Worm (Caenorhabditis elegans) whole organism, L2 larva: Measurements from ENCODE around the gene T25F10.1.

Source experiments
- C34F6.9 ChIP-seq: fragments of 150-350 bp; optimal IDR thresholded peaks from 2 replicates; lab custom pipeline; 2014; ENCODE audit warnings: missing biosample characterization, missing genetic modification characterization
- R02D3.7 ChIP-seq: fragments of 150-350 bp; optimal IDR thresholded peaks from 2 replicates; lab custom pipeline; 2014; ENCODE audit warnings: missing biosample characterization, missing genetic modification characterization
- ceh-82 ChIP-seq: fragments of 150-350 bp; optimal IDR thresholded peaks from 2 replicates; lab custom pipeline; 2014; ENCODE audit warnings: missing biosample characterization, missing genetic modification characterization
- elt-1 ChIP-seq: fragments of 150-350 bp; optimal IDR thresholded peaks from 2 replicates; lab custom pipeline; 2014; ENCODE audit warnings: missing biosample characterization, missing genetic modification characterization
- fos-1 ChIP-seq: fragments of 150-350 bp; optimal IDR thresholded peaks from 2 replicates; lab custom pipeline; 2014; ENCODE audit warnings: missing biosample characterization, missing genetic modification characterization
- lin-11 ChIP-seq: fragments of 150-350 bp; sonication (generic microtip); optimal IDR thresholded peaks from 2 replicates; lab custom pipeline; 2014; ENCODE audit warnings: missing biosample characterization, missing genetic modification characterization, inconsistent platforms, mixed read lengths
- mdl-1 ChIP-seq, 2 experiments: fragments of 150-350 bp in 1 of 2; sonication (generic microtip) in 1 of 2; optimal IDR thresholded peaks; 2 replicates each; lab custom pipeline; 2017; ENCODE audit warnings: missing biosample characterization in 2 of 2, missing genetic modification characterization in 2 of 2
- nhr-10 ChIP-seq: sonication (generic microtip); optimal IDR thresholded peaks from 2 replicates; lab custom pipeline; 2017; ENCODE audit warnings: missing biosample characterization, missing genetic modification characterization
- nhr-12 ChIP-seq: fragments of 150-350 bp; optimal IDR thresholded peaks from 2 replicates; lab custom pipeline; 2014; ENCODE audit warnings: missing biosample characterization, missing genetic modification characterization
- nhr-129 ChIP-seq: fragments of 150-350 bp; optimal IDR thresholded peaks from 2 replicates; lab custom pipeline; 2014; ENCODE audit warnings: missing biosample characterization, missing genetic modification characterization
- nhr-237 ChIP-seq: fragments of 150-350 bp; optimal IDR thresholded peaks from 2 replicates; lab custom pipeline; 2014; ENCODE audit warnings: missing biosample characterization, missing genetic modification characterization
- peb-1 ChIP-seq: fragments of 150-350 bp; optimal IDR thresholded peaks from 2 replicates; lab custom pipeline; 2014; ENCODE audit warnings: missing biosample characterization, missing genetic modification characterization
- unc-39 ChIP-seq: fragments of 150-350 bp; optimal IDR thresholded peaks from 2 replicates; lab custom pipeline; 2014; ENCODE audit warnings: missing biosample characterization, missing genetic modification characterization

T25F10.1 gene

ce11 chrV:6808962-6809361 lies 40.7 kb downstream of the T25F10.1 start, which contains the start of gene dmsr-16:
Gene dmsr-16, minus strand, starts transcription at chrV:6809062.
- TF ChIP-seq C34F6.9 (tag; lab: Kevin White, UChicago) (no peak), nhr-129 (no peak), nhr-237 (tag; lab: Kevin White, UChicago) (no peak), fos-1 (tag; lab: Kevin White, UChicago) (no peak), unc-39 (tag; lab: Kevin White, UChicago) (no peak), peb-1 (tag; lab: Kevin White, UChicago) (no peak), nhr-10 (tag; lab: Kevin White, UChicago) (no peak), nhr-12 (tag; lab: Kevin White, UChicago) (no peak)

- TF ChIP-seq elt-1 (tag; lab: Kevin White, UChicago) = no peak
- peak; percentile 93 for TF ChIP-seq fos-1 (tag; lab: Kevin White, UChicago)
These were observed 41.8 kb downstream of the T25F10.1 start for ce11 chrV:6810091-6810490.

ce11 chrV:6811863-6812262 lies 43.6 kb downstream of the T25F10.1 start:
- no peak for TF ChIP-seq R02D3.7
- TF ChIP-seq fos-1 (tag; lab: Kevin White, UChicago) = peak; percentile 91
- no peak for TF ChIP-seq elt-1 (tag; lab: Kevin White, UChicago)

DNA sequence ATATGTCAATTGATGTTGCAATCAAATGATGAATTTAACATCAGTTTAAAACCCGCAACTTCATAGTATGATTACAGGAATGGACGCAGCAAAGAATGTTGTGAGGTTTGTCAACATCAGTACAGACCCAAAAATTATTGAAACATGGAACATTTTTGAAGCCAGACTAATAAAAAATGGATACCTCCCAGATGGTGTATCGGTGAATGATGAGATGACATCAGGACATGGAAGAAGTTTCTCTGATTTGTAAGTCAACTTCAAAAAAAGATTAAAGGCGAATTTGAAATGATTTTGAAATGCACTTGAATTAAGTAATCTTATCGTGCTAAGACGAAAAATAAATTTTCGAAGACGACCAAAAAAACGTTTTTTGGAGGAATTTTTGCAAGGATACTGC lies 45.6 kb downstream of the T25F10.1 start:
- TF ChIP-seq R02D3.7 = no peak
- no peak for TF ChIP-seq lin-11 (tag; lab: Kevin White, UChicago)
- TF ChIP-seq mdl-1 (tag; optimal IDR thresholded peaks at IDR 0.05; lab: Kevin White, UChicago) = no peak
- no peak for TF ChIP-seq ceh-82

- no peak for TF ChIP-seq C34F6.9 (tag; lab: Kevin White, UChicago)
These were observed 48.9 kb downstream of the T25F10.1 start, which contains the start of gene dmsr-14 for ce11 chrV:6817184-6817583. Gene dmsr-14, minus strand, starts transcription at chrV:6817284.
